Fruit fly (Drosophila melanogaster): ENCODE measurements around the gene CadN2.

DNA sequence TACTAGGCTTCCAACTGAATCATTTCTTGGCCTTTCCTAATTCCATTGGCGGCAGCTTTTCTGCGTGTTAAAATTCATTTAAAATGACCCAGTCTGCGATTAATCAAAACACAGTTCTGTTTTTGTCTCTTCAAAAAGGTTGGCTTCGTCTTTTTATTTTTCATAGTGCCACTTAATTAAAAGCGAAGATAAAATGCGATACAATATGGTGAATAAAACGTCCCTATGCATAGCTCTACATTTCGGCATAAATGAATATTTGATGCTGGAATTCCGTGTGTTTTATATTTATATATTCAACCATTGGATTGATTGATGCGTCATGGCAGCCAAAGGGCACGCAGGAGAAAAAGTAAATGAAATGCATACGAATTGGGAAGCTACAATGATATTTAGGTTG is 133.5 kb downstream of the CadN2 start:
- TF ChIP-seq CG7101 (tag; optimal IDR thresholded peaks at IDR 0.05): no peak
- no peak for TF ChIP-seq Crg-1 (GFP tag; optimal IDR thresholded peaks at IDR 0.05)
- no peak for TF ChIP-seq CG5204 (GFP tag; optimal IDR thresholded peaks at IDR 0.05)
- TF ChIP-seq Hr96 (GFP tag; optimal IDR thresholded peaks at IDR 0.05): no peak
- TF ChIP-seq tj (GFP tag; optimal IDR thresholded peaks at IDR 0.05): no peak
- no peak for TF ChIP-seq CG7045 (GFP tag; optimal IDR thresholded peaks at IDR 0.05)
- no peak for TF ChIP-seq kay (GFP tag; ENCODE audit: borderline replicate concordance)
- TF ChIP-seq Clk (GFP tag; optimal IDR thresholded peaks at IDR 0.05): no peak
- no peak for TF ChIP-seq CG12768 (GFP tag; optimal IDR thresholded peaks at IDR 0.05)
- TF ChIP-seq cic (GFP tag; optimal IDR thresholded peaks at IDR 0.05): no peak
- no peak for TF ChIP-seq CG11617 (GFP tag; optimal IDR thresholded peaks at IDR 0.05)
- TF ChIP-seq Mnt (GFP tag; optimal IDR thresholded peaks at IDR 0.05): no peak
- no peak for TF ChIP-seq pad (GFP tag; optimal IDR thresholded peaks at IDR 0.05)

Data from whole organism, adult.